2 fruit fly cellular contexts compared by ENCODE assay signal in the genomic region with DNA sequence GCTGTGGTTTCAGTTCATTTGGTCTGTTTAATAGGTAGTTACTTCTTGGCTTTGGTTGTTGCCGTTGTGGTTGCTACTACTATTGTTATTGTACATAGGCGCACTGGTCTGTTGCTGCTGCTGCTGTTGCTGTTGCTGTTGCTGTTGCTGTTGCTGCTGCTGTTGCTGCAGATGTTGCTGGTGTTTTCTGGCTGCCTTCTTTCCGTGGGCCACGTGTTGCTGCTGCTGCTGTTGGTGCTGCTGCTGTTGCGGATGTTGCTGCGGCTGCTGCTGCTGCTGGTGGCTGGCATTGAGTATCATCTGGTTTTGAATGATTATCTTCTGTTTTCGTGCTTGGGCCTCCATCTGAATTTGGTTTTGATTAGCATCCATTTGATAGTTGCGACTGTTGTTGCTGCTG.
A peak's percentile ranks its signal among the peaks of the same experiment; 100 is the strongest.
TF ChIP-seq lines count a peak whose summit lies in the region.

No protein-coding gene starts in this region.

- no peak for TF ChIP-seq CTCF in whole organism, embryonic (GFP tag; optimal IDR thresholded peaks at IDR 0.05; lab: Kevin White, UChicago)

TF ChIP-seq in whole organism, embryonic, 481 proteins besides CTCF, POLR2A, EP300 and RAD21:
- TF ChIP-seq crp (GFP tag; optimal IDR thresholded peaks at IDR 0.05; lab: Kevin White, UChicago) (no peak), zen (tag; optimal IDR thresholded peaks at IDR 0.05; lab: Kevin White, UChicago) (no peak), CG11723 (GFP tag; optimal IDR thresholded peaks at IDR 0.05; lab: Kevin White, UChicago) (no peak), chinmo (GFP tag; IDR thresholded peaks at IDR 0.05; lab: Robert Waterston, UW; ENCODE audit: partially characterized antibody) (0 out of 4 replicates have a peak, but pooled peaks have one; percentile 7), Dfd (GFP tag; optimal IDR thresholded peaks at IDR 0.05; lab: Kevin White, UChicago) (peak in 1 of 2 experiments; percentile 92), zfh1 (GFP tag; IDR thresholded peaks at IDR 0.05; lab: Robert Waterston, UW) (no peak)
TF ChIP-seq in whole organism, embryonic: peak in this region for 2.

TF ChIP-seq in whole organism, wandering third instar larva, 38 proteins besides CTCF, POLR2A, EP300 and RAD21:
- TF ChIP-seq jim (GFP tag; optimal IDR thresholded peaks at IDR 0.05; lab: Kevin White, UChicago) = no peak
- peak; percentile 96 for TF ChIP-seq Dfd (GFP tag; optimal IDR thresholded peaks at IDR 0.05; lab: Kevin White, UChicago)
